Worm (Caenorhabditis elegans): ENCODE results near the gene C13C4.8.
"Not testable (repeated sequence)": the region's sequence is repeated elsewhere in the genome, so short reads cannot be mapped to it uniquely, and the experiment has no call there.

Gene C13C4.8

DNA sequence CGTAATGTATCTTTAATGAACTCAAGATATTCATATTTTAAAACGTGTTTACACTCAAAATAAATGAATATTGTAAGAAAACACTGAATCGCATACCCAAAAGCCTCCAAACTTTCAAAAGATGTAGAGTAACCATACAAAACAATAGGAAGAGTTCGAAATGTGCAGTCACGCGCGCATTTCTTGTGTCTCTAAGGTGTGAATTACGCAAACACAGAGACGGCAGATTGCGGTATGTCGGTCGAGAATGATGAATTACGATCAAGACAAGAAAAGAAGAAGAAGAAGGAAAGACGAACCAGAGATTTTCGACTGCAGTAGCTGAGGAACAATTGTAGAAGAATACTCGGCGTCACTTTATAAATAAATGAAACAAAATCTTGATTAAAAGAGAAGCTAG, 6.4 kb upstream of the C13C4.8 start, which contains the start of gene lhpp-1:
Gene lhpp-1, minus strand, starts transcription at position 354 of the 400 bp plus-strand sequence.
- TF ChIP-seq cnd-1 (tag; optimal IDR thresholded peaks at IDR 0.05) (no peak), ceh-43 (GFP tag; optimal IDR thresholded peaks at IDR 0.05) (no peak), zip-8 (tag; optimal IDR thresholded peaks at IDR 0.05) (peak; percentile 47)

DNA sequence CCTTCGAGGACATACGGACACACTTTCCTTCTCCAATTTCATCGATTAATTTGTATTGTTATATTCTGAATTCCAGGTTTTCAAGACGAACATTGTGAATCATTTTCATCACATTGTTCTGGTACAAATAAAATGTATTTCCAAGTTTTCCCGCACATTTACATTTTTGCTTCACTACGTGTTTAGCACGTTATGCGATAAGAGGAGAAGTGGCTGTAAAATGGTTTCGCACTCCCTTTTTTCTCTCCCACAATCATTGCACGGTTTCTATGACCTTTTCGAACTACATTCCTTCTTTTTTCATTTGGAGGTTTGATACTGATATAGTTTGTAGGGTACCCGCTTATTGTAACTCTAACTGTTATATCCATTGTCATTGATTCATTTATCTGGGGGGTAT, 4.1 kb upstream of the C13C4.8 start:
- TF ChIP-seq nhr-237 (tag; optimal IDR thresholded peaks at IDR 0.05) (no peak), ceh-83 (GFP tag; optimal IDR thresholded peaks at IDR 0.05) (no peak), mep-1 (tag; optimal IDR thresholded peaks at IDR 0.05) (no peak), sem-2 (GFP tag; optimal IDR thresholded peaks at IDR 0.05) (no peak), pha-4 (tag; optimal IDR thresholded peaks at IDR 0.05) (no peak), hlh-1 (tag; optimal IDR thresholded peaks at IDR 0.05) (no peak), mab-5 (tag; optimal IDR thresholded peaks at IDR 0.05) (no peak)

DNA sequence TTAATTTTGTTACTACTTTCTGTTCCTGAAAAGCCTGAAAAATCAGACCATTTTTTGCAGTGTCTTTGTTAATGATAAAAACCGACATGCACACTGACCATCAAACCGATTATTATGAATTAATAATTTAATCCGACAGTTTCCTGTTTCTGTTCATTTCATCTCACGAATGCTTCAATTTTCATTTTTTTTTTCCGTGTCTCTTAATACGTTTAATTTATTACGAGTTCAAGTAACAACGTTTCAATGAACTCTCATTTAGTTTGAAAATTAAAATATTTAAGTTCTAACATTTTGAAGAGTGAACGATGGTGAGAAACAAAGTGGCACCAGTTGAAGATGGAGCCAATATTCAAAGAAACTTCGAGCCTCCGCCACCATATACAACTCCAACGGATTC, 3.1 kb upstream of the C13C4.8 start, which contains the start of gene spin-1:
Gene spin-1, plus strand, starts transcription at position 301 of the 400 bp plus-strand sequence.
- no peak for TF ChIP-seq mab-5 (tag; optimal IDR thresholded peaks at IDR 0.05)
- TF ChIP-seq sptf-1 (tag; optimal IDR thresholded peaks at IDR 0.05): no peak
- TF ChIP-seq M03D4.4 (tag; optimal IDR thresholded peaks at IDR 0.05): no peak
- TF ChIP-seq sem-2 (GFP tag; optimal IDR thresholded peaks at IDR 0.05): no peak
- no peak for TF ChIP-seq lsy-2 (tag; optimal IDR thresholded peaks at IDR 0.05)
- no peak for TF ChIP-seq flh-1 (GFP tag; optimal IDR thresholded peaks at IDR 0.05)
- TF ChIP-seq snpc-4 (tag; optimal IDR thresholded peaks at IDR 0.05): no peak

DNA sequence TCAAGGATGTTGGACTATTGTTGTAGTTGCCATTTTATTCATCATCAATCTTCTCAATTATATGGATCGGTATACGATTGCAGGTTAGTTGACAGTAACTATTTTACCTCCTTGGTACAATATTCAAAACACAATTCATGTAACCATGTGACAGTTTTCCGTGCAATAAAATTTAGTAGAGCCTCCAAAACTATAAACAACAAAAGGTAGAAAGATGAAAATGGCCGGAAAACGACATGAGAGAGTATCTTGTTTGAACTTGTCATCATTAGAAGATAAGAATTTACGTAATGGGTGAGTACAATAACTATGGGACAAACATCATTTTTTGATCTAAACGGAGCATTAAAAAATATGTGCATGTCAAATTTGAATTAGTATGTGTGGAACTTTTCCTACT, 2.7 kb upstream of the C13C4.8 start:
- TF ChIP-seq bed-3 (GFP tag; optimal IDR thresholded peaks at IDR 0.05): no peak
- no peak for TF ChIP-seq drap-1 (GFP tag; optimal IDR thresholded peaks at IDR 0.05)
- TF ChIP-seq cnd-1 (tag; optimal IDR thresholded peaks at IDR 0.05): no peak
- TF ChIP-seq blmp-1 (tag; optimal IDR thresholded peaks at IDR 0.05): no peak
- no peak for TF ChIP-seq sem-2 (GFP tag; optimal IDR thresholded peaks at IDR 0.05)
- TF ChIP-seq snpc-4 (tag; optimal IDR thresholded peaks at IDR 0.05): no peak
- TF ChIP-seq zip-8 (tag; optimal IDR thresholded peaks at IDR 0.05): no peak
- TF ChIP-seq mab-5 (tag; optimal IDR thresholded peaks at IDR 0.05): no peak
- no peak for TF ChIP-seq M03D4.4 (tag; optimal IDR thresholded peaks at IDR 0.05)
- no peak for TF ChIP-seq unc-62 (GFP tag; optimal IDR thresholded peaks at IDR 0.05)

DNA sequence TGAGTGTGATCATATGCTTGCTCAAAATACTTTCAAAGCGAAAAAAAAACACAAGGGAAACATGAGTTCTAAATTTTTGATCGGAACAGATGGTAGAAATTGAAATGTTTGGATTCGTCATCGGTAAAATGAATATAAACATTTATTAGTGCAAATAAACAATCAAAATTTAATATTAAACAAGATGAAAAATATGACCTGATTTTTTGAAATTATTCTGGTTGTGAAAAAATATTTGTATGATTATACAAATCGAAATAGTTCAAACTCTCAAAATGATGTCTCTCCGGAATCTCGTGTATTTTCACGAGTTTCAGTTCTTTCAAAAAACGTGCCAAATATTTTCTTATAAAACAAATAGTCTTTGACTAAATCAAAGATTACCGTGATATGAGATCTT, 2.6 kb downstream of the C13C4.8 start, which contains the start of gene C13C4.7:
Gene C13C4.7, minus strand, starts transcription at position 101 of the 400 bp plus-strand sequence.
- TF ChIP-seq snpc-4 (tag; optimal IDR thresholded peaks at IDR 0.05) (no peak), mep-1 (tag; optimal IDR thresholded peaks at IDR 0.05) (no peak), nhr-76 (tag; optimal IDR thresholded peaks at IDR 0.05) (no peak), ham-2 (GFP tag; optimal IDR thresholded peaks at IDR 0.05) (no peak)

DNA sequence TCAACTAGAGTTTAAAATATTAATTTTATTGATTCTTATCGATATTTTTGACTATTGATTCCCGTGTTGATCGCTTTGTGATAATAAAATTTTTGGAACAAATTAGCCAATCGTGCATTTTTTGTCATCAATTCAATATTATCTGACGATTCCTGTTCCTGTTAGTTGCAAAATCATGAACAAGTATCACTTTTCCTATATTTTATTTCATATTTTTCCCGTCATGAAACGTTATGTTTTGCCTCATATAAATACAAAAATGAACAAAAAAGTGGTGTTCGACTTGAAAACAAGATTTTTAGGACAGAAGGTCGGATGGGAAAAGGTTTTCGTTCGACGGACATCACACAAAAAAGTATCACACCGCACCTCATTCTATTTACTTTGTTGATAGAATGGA, 3.5 kb downstream of the C13C4.8 start, which contains the start of gene C13C4.6:
Gene C13C4.6, plus strand, starts transcription at position 301 of the 400 bp plus-strand sequence.
- TF ChIP-seq mab-5 (tag; optimal IDR thresholded peaks at IDR 0.05) (no peak), ceh-83 (GFP tag; optimal IDR thresholded peaks at IDR 0.05) (no peak), pha-4 (tag; optimal IDR thresholded peaks at IDR 0.05) (no peak), ces-1 (GFP tag; optimal IDR thresholded peaks at IDR 0.05) (no peak), ztf-11 (tag; optimal IDR thresholded peaks at IDR 0.05) (no peak), zip-8 (tag; optimal IDR thresholded peaks at IDR 0.05) (no peak), lsy-2 (tag; optimal IDR thresholded peaks at IDR 0.05) (no peak), ham-2 (GFP tag; optimal IDR thresholded peaks at IDR 0.05) (no peak), hlh-1 (tag; optimal IDR thresholded peaks at IDR 0.05) (no peak), nhr-28 (tag; optimal IDR thresholded peaks at IDR 0.05) (no peak)

DNA sequence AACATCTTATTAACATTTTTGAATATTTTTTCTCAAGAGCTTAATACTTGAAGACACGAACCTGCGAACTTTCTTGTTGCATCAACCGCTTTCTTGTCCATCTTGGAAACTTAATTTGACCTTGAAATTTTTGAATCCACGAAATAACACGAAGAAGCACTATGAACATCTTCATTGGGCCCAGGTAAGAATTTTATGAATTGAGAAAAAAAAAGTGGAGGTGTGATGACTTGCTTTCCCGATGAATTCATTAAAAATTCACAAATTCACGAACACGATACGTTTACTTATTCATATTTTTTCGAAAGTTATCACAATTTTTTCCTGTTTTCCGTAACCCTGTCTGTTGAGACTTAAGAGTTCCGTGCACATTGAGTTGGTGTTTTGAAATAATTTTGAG, 12.9 kb downstream of the C13C4.8 start, which contains the start of gene C27A7.6:
Gene C27A7.6, minus strand, starts transcription at position 101 of the 400 bp plus-strand sequence.
- not testable (repeated sequence) for TF ChIP-seq nhr-237 (tag; optimal IDR thresholded peaks at IDR 0.05); elt-1 (tag; optimal IDR thresholded peaks at IDR 0.05; ENCODE audit: borderline replicate concordance, insufficient read depth); ceh-43 (GFP tag; optimal IDR thresholded peaks at IDR 0.05)

DNA sequence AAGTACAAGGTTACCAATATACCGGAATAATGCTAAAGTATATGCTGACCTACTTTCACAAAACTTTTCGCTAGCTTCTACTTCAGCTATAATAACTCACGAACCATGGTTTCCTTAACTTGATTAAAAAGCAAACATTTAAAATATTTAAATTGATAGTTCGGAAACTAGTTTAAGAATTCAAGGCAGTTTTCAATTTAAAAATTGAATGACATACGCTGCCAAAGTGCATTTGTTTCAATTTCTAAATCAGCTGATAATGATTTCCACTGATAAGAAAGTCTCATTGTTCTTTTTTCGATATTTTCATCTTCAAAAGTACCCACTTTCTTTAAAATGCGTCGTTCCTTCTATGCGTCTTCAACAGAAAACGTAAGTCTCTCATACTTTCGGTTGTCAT, 13.4 kb downstream of the C13C4.8 start, which contains the start of gene enpp-1:
Gene enpp-1, plus strand, starts transcription at position 301 of the 400 bp plus-strand sequence.
- not testable (repeated sequence) for TF ChIP-seq sem-2 (GFP tag; optimal IDR thresholded peaks at IDR 0.05); elt-3 (tag; optimal IDR thresholded peaks at IDR 0.05); ceh-43 (GFP tag; optimal IDR thresholded peaks at IDR 0.05)
